Fruit fly (Drosophila melanogaster) whole organism, wandering third instar larva: ENCODE data around the gene Rpt4.

Experiments used
- dl ChIP-seq, 2 experiments: fragments of 175-275, 200-275 bp in 1 of 2; fragments of 200-275 bp in 1 of 2; sonication (Bioruptor generic); optimal IDR thresholded peaks; lab custom pipeline; 2018; ENCODE audit warnings: mild to moderate bottlenecking in 2 of 2, missing biosample characterization in 2 of 2, missing genetic modification characterization in 2 of 2, moderate library complexity in 2 of 2; ENCODE audit not compliant: partially characterized antibody in 2 of 2, insufficient read depth in 1 of 2
- h ChIP-seq: fragments of 200-800 bp; sonication (Bioruptor generic); optimal IDR thresholded peaks from 3 replicates; lab custom pipeline; 2016; ENCODE audit warnings: missing biosample characterization, mild to moderate bottlenecking, missing genetic modification characterization
- pan ChIP-seq: fragments of >200 bp; optimal IDR thresholded peaks from 2 replicates; lab custom pipeline; 2017
- psq ChIP-seq: fragments of 200-800 bp; sonication (Bioruptor generic); optimal IDR thresholded peaks from 3 replicates; lab custom pipeline; 2017; ENCODE audit warnings: missing biosample characterization, mild to moderate bottlenecking, missing genetic modification characterization, moderate library complexity

dm6 chrX:6303675-6304074 lies 12.6 kb upstream of the Rpt4 start, which contains the start of gene CG3823:
- TF ChIP-seq dl (GFP tag; optimal IDR thresholded peaks at IDR 0.05; lab: Kevin White, UChicago; ENCODE audit: insufficient read depth in 1 of 2, partially characterized antibody in 2 of 2) (no peak), psq (GFP tag; lab: Kevin White, UChicago) (no peak), pan (lab: Kevin White, UChicago) (no peak), h (no peak)
